Worm (Caenorhabditis elegans) whole organism, late embryonic: ENCODE data around the gene K11H12.8.

ENCODE experiments used
- F13H6.1 ChIP-seq: sonication (generic microtip); optimal IDR thresholded peaks from 2 replicates; lab custom pipeline; 2016; ENCODE audit warnings: missing genetic modification characterization, missing compliant biosample characterization
- K02D7.2 ChIP-seq: sonication (generic microtip); optimal IDR thresholded peaks from 2 replicates; lab custom pipeline; 2017; ENCODE audit warnings: mild to moderate bottlenecking, missing genetic modification characterization, missing compliant biosample characterization
- Y22D7AL.16 ChIP-seq: sonication (generic microtip); optimal IDR thresholded peaks from 2 replicates; lab custom pipeline; 2016; ENCODE audit warnings: missing genetic modification characterization, missing compliant biosample characterization
- ahr-1 ChIP-seq: sonication (generic microtip); optimal IDR thresholded peaks from 2 replicates; lab custom pipeline; 2016; ENCODE audit warnings: missing genetic modification characterization, missing compliant biosample characterization
- ceh-14 ChIP-seq: sonication (generic microtip); optimal IDR thresholded peaks from 2 replicates; lab custom pipeline; 2016; ENCODE audit warnings: missing genotype, missing genetic modification characterization, missing compliant biosample characterization
- ceh-19 ChIP-seq: fragments of 200-800 bp; sonication (Bioruptor generic); optimal IDR thresholded peaks from 2 replicates; lab custom pipeline; 2018; ENCODE audit warnings: mild to moderate bottlenecking, missing genetic modification characterization, missing compliant biosample characterization
- ceh-24 ChIP-seq: sonication (generic microtip); optimal IDR thresholded peaks from 2 replicates; lab custom pipeline; 2016; ENCODE audit warnings: mild to moderate bottlenecking, missing genetic modification characterization, missing compliant biosample characterization
- ceh-30 ChIP-seq: fragments of 150-350 bp; optimal IDR thresholded peaks from 2 replicates; lab custom pipeline; 2014; ENCODE audit warnings: missing biosample characterization, missing genetic modification characterization
- ceh-34 ChIP-seq: sonication (generic microtip); optimal IDR thresholded peaks from 2 replicates; lab custom pipeline; 2016; ENCODE audit warnings: mild to moderate bottlenecking, missing genetic modification characterization, missing compliant biosample characterization
- ceh-45 ChIP-seq: fragments of 200-800 bp; sonication (Bioruptor generic); IDR thresholded peaks from 2 replicates; pipeline ENCODE4 v1.3.6; 2022; ENCODE audit warnings: missing genetic modification reagents, missing genetic modification characterization, missing compliant biosample characterization
- ceh-6 ChIP-seq: fragments of 200-800 bp; sonication (Bioruptor generic); optimal IDR thresholded peaks from 2 replicates; lab custom pipeline; 2018; ENCODE audit warnings: mild to moderate bottlenecking, missing genetic modification characterization, missing compliant biosample characterization
- che-1 ChIP-seq: sonication (generic microtip); optimal IDR thresholded peaks from 2 replicates; lab custom pipeline; 2016; ENCODE audit warnings: mild to moderate bottlenecking, missing genetic modification characterization, missing compliant biosample characterization
- dve-1 ChIP-seq: sonication (generic microtip); optimal IDR thresholded peaks from 2 replicates; lab custom pipeline; 2017; ENCODE audit warnings: antibody characterized with exemption, mild to moderate bottlenecking, missing genetic modification characterization, missing compliant biosample characterization
- elt-2 ChIP-seq: sonication (generic microtip); optimal IDR thresholded peaks from 2 replicates; lab custom pipeline; 2016; ENCODE audit warnings: missing genetic modification reagents, missing genetic modification characterization, missing compliant biosample characterization
- ets-4 ChIP-seq: sonication (generic microtip); optimal IDR thresholded peaks from 2 replicates; lab custom pipeline; 2016; ENCODE audit warnings: missing genetic modification characterization, missing compliant biosample characterization
- fkh-10 ChIP-seq: fragments of 150-350 bp; optimal IDR thresholded peaks from 2 replicates; lab custom pipeline; 2014; ENCODE audit warnings: missing biosample characterization, missing genetic modification reagents, missing genetic modification characterization
- gmeb-2 ChIP-seq: sonication (generic microtip); optimal IDR thresholded peaks from 2 replicates; lab custom pipeline; 2016; ENCODE audit warnings: missing genetic modification characterization, inconsistent platforms, missing compliant biosample characterization
- hlh-15 ChIP-seq: sonication (generic microtip); optimal IDR thresholded peaks from 2 replicates; lab custom pipeline; 2016; ENCODE audit warnings: missing genetic modification characterization, missing compliant biosample characterization
- hlh-30 ChIP-seq: sonication (generic microtip); optimal IDR thresholded peaks from 2 replicates; lab custom pipeline; 2017; ENCODE audit warnings: antibody characterized with exemption, missing genetic modification characterization, missing compliant biosample characterization; ENCODE audit not compliant: insufficient read depth
- hlh-6 ChIP-seq: sonication (generic microtip); optimal IDR thresholded peaks from 2 replicates; lab custom pipeline; 2016; ENCODE audit warnings: missing genotype, missing genetic modification characterization, missing compliant biosample characterization
- madf-2 ChIP-seq: sonication (generic microtip); optimal IDR thresholded peaks from 2 replicates; lab custom pipeline; 2017; ENCODE audit warnings: missing genetic modification characterization, missing compliant biosample characterization
- pax-1 ChIP-seq: fragments of 150-350 bp; optimal IDR thresholded peaks from 2 replicates; lab custom pipeline; 2014; ENCODE audit warnings: missing biosample characterization, missing genetic modification characterization
- pha-2 ChIP-seq: sonication (generic microtip); optimal IDR thresholded peaks from 2 replicates; lab custom pipeline; 2017; ENCODE audit warnings: mild to moderate bottlenecking, missing genetic modification characterization, missing compliant biosample characterization
- pha-4 ChIP-seq: fragments of 150-350 bp; optimal IDR thresholded peaks from 2 replicates; lab custom pipeline; 2018; ENCODE audit warnings: missing biosample characterization, missing genetic modification reagents, missing genetic modification characterization
- pros-1 ChIP-seq: fragments of 150-350 bp; optimal IDR thresholded peaks from 2 replicates; lab custom pipeline; 2014; ENCODE audit warnings: missing biosample characterization, missing genetic modification reagents, missing genetic modification characterization
- ref-2 ChIP-seq: sonication (generic microtip); optimal IDR thresholded peaks from 2 replicates; lab custom pipeline; 2016; ENCODE audit warnings: missing genetic modification characterization, missing compliant biosample characterization
- rnt-1 ChIP-seq: sonication (generic microtip); optimal IDR thresholded peaks from 2 replicates; lab custom pipeline; 2016; ENCODE audit warnings: missing genetic modification characterization, missing compliant biosample characterization
- syd-9 ChIP-seq: sonication (generic microtip); optimal IDR thresholded peaks from 2 replicates; lab custom pipeline; 2016; ENCODE audit warnings: mild to moderate bottlenecking, missing genetic modification characterization, moderate library complexity, missing compliant biosample characterization
- tbx-2 ChIP-seq: sonication (generic microtip); optimal IDR thresholded peaks from 2 replicates; lab custom pipeline; 2016; ENCODE audit warnings: missing genetic modification characterization, missing compliant biosample characterization
- unc-42 ChIP-seq: sonication (generic microtip); optimal IDR thresholded peaks from 2 replicates; lab custom pipeline; 2016; ENCODE audit warnings: missing genotype, missing genetic modification characterization, missing compliant biosample characterization
- unc-86 ChIP-seq: sonication (generic microtip); optimal IDR thresholded peaks from 2 replicates; lab custom pipeline; 2016; ENCODE audit warnings: missing genetic modification characterization, missing compliant biosample characterization

The K11H12.8 gene

DNA sequence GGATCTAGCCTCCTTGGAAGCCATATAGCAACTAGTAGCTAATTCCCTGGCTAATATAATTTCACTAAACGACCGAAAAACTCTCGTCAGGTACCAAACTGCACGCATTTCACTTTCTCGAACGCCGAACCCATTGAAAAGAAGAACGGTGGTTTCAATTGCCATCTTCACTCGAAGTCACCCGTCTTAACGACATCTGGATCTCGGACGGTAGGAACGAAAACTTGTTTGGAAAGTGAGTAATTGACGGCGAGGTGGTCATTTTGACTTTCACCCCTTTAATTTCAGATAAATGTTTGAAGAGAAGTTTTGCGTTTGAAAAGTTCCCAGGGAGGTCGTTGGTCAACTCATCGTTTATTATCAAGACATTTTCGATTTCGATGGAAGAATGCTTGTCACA lies 29.6 kb downstream of the K11H12.8 start:
- no peak for TF ChIP-seq pax-1
- TF ChIP-seq ets-4 (tag; lab: Kevin White, UChicago) = no peak
- no peak for TF ChIP-seq ref-2 (tag; lab: Kevin White, UChicago)
- TF ChIP-seq syd-9 = no peak
- TF ChIP-seq ceh-6 = no peak
- TF ChIP-seq hlh-30 = no peak

DNA sequence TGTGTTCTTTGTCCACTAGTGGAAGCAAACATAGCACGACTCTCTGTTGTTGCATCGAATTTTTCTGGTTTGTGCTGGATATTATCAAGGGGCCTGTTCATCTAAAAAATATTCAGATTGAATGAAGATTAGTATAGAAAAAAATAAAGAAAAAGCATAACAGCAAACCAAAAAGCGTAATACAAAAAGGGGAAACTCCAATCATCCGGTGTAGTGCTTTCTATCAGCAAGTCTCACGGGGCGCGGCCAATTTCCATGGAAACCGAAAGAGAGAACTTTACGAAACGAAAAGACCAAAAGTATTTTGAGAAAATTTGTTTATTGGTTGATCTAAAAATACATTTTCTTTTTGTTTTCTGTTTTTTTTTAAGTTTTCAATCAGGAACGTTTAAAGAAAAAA lies 43.1 kb downstream of the K11H12.8 start, which contains the start of gene Y55F3C.17:
Gene Y55F3C.17 (minus strand): TSS at position 101 of the 400 bp plus-strand sequence.
- TF ChIP-seq madf-2 (tag; lab: Kevin White, UChicago) = no peak
- TF ChIP-seq ceh-34 = no peak
- no peak for TF ChIP-seq elt-2 (tag; lab: Kevin White, UChicago)
- TF ChIP-seq gmeb-2 (tag; lab: Kevin White, UChicago) = no peak
- TF ChIP-seq Y22D7AL.16 (tag; lab: Kevin White, UChicago) = no peak
- TF ChIP-seq tbx-2 (tag; lab: Kevin White, UChicago) = no peak
- TF ChIP-seq fkh-10 (GFP tag; lab: Kevin White, UChicago) = no peak
- TF ChIP-seq pros-1 (tag; lab: Kevin White, UChicago) = no peak
- TF ChIP-seq syd-9 = no peak
- no peak for TF ChIP-seq che-1 (tag; lab: Kevin White, UChicago)
- TF ChIP-seq ceh-30 (tag; lab: Kevin White, UChicago) = no peak
- TF ChIP-seq K02D7.2 (tag; lab: Kevin White, UChicago) = no peak
- no peak for TF ChIP-seq unc-86 (tag; lab: Kevin White, UChicago)
- TF ChIP-seq, all 69 proteins: peak for 0

DNA sequence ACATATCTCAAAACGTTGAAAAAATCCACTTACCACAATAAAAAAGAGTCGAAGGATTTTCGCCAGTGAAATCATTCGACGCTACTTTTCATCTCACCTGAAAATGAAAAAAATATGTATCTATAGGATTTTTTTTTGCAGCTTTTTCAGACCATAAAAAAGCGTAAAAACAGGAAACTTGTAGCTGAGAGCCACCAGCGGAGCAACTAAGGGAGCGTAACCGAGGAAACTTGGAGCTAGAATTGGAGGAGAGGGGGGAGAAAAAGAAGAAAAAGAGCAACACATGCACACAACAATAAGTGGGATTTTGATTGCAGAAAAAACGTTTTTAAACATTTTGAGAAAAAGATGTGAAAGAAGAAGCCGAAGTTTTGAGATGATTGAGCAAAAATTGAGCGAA lies 52.4 kb downstream of the K11H12.8 start, which contains the start of gene cutl-26:
Gene cutl-26 (minus strand): TSS at position 101 of the 400 bp plus-strand sequence.
- TF ChIP-seq fkh-10 (GFP tag; lab: Kevin White, UChicago) = no peak
- TF ChIP-seq ceh-6 = no peak
- TF ChIP-seq hlh-6 = no peak
- TF ChIP-seq ceh-24 (tag; lab: Kevin White, UChicago) = no peak
- TF ChIP-seq ahr-1 (tag; lab: Kevin White, UChicago) = no peak
- no peak for TF ChIP-seq dve-1 (tag; lab: Kevin White, UChicago)
- no peak for TF ChIP-seq gmeb-2 (tag; lab: Kevin White, UChicago)
- TF ChIP-seq ceh-19 (GFP tag; lab: Kevin White, UChicago) = no peak
- no peak for TF ChIP-seq pha-4 (tag; lab: Kevin White, UChicago)
- no peak for TF ChIP-seq ceh-45 (GFP tag; lab: Robert Waterston, UW)
- TF ChIP-seq ceh-14 (tag; lab: Kevin White, UChicago) = no peak
- TF ChIP-seq F13H6.1 = no peak
- no peak for TF ChIP-seq rnt-1 (tag; lab: Kevin White, UChicago)
- TF ChIP-seq unc-42 (tag; lab: Kevin White, UChicago) = no peak
- no peak for TF ChIP-seq pha-2 (tag; lab: Kevin White, UChicago)
- no peak for TF ChIP-seq hlh-15 (tag; lab: Kevin White, UChicago)
- TF ChIP-seq, all 69 proteins: peak for 0
